Worm (Caenorhabditis elegans): ENCODE results near the gene C49C3.8.

Gene C49C3.8

ce11 chrIV:17383046-17383445, 48.0 kb downstream of the C49C3.8 start, which contains the start of gene C30H6.12:
TSS of gene C30H6.12 (plus strand) at chrIV:17383346.
- TF ChIP-seq nhr-12 (tag; optimal IDR thresholded peaks at IDR 0.05) (no peak), lin-14 (GFP tag; optimal IDR thresholded peaks at IDR 0.05) (no peak), alr-1 (tag; optimal IDR thresholded peaks at IDR 0.05; ENCODE audit: borderline replicate concordance) (no peak), mep-1 (tag; optimal IDR thresholded peaks at IDR 0.05) (no peak)
